Worm (Caenorhabditis elegans) whole organism, midembryonic: ENCODE data around the gene rml-3.

ENCODE experiments used
- T22C8.4 ChIP-seq: fragments of 200-800 bp; sonication (Bioruptor generic); IDR thresholded peaks from 2 replicates; pipeline ENCODE4 v1.3.6; 2022; ENCODE audit warnings: missing genetic modification characterization, missing compliant biosample characterization
- cog-1 ChIP-seq: sonication (generic microtip); optimal IDR thresholded peaks from 2 replicates; lab custom pipeline; 2016; ENCODE audit warnings: missing genetic modification characterization, missing compliant biosample characterization
- flt-1 ChIP-seq: fragments of 200-800 bp; sonication (Bioruptor generic); IDR thresholded peaks from 2 replicates; pipeline ENCODE4 v1.3.6; 2022; ENCODE audit warnings: missing genetic modification characterization, missing compliant biosample characterization
- klf-2 ChIP-seq: fragments of 200-800 bp; sonication (Bioruptor generic); conservative IDR thresholded peaks from 2 replicates; pipeline ENCODE4 v1.3.6; 2022; ENCODE audit warnings: missing genetic modification reagents, missing genetic modification characterization, missing compliant biosample characterization
- med-1 ChIP-seq: sonication (generic microtip); optimal IDR thresholded peaks from 2 replicates; lab custom pipeline; 2017; ENCODE audit warnings: missing genetic modification characterization, mild to moderate bottlenecking, missing compliant biosample characterization, antibody characterized with exemption, missing genetic modification reagents; ENCODE audit not compliant: insufficient read depth
- tab-1 ChIP-seq: fragments of 200-800 bp; sonication (Bioruptor generic); IDR thresholded peaks from 2 replicates; pipeline ENCODE4 v1.3.6; 2022; ENCODE audit warnings: missing genetic modification characterization, missing compliant biosample characterization
- ztf-23 ChIP-seq: fragments of 200-800 bp; sonication (Bioruptor generic); IDR thresholded peaks from 2 replicates; pipeline ENCODE4 v1.3.6; 2022; ENCODE audit warnings: missing genetic modification reagents, missing genetic modification characterization, missing compliant biosample characterization
- ztf-29 ChIP-seq: fragments of 200-800 bp; sonication (Bioruptor generic); IDR thresholded peaks from 2 replicates; pipeline ENCODE4 v1.3.6; 2022; ENCODE audit warnings: missing genetic modification reagents, missing genetic modification characterization, missing compliant biosample characterization

- TF ChIP-seq cog-1 = no peak
- TF ChIP-seq ztf-29 (GFP tag; lab: Robert Waterston, UW) = peak; percentile 46
- TF ChIP-seq flt-1 (GFP tag; lab: Robert Waterston, UW) = peak; percentile 89
- TF ChIP-seq med-1 (GFP tag; lab: Kevin White, UChicago) = no peak
- peak; percentile 38; the same call in 1 of the 2 replicates for TF ChIP-seq T22C8.4 (GFP tag; lab: Robert Waterston, UW)
- TF ChIP-seq klf-2 (GFP tag; lab: Robert Waterston, UW) = peak; percentile 60; the same call in 1 of the 2 replicates
- peak; percentile 77 for TF ChIP-seq tab-1
- peak; percentile 80 for TF ChIP-seq ztf-23 (GFP tag; lab: Robert Waterston, UW)
These were observed 19.0 kb downstream of the rml-3 start for ce11 chrX:6219892-6220291.
